Worm (Caenorhabditis elegans): Measurements from ENCODE around the gene F59A6.13.

- TF ChIP-seq W03F9.2 (tag; optimal IDR thresholded peaks at IDR 0.05), result no peak
- TF ChIP-seq him-1 (tag; optimal IDR thresholded peaks at IDR 0.05), result no peak
Observed at ce11 chrII:5001866-5002265, 20.7 kb upstream of the F59A6.13 start.

Measured in whole organism, L4/young adult.